Fruit fly (Drosophila melanogaster) whole organism, pupa: ENCODE results near the gene CG11898.

Experiments
- CG12605 ChIP-seq: fragments of 200-800 bp; sonication (Bioruptor generic); IDR thresholded peaks from 2 replicates; pipeline ENCODE4 v1.3.6; 2022; ENCODE audit warnings: missing biosample characterization, missing genetic modification characterization
- CG17806 ChIP-seq: fragments of 200-800 bp; sonication (Bioruptor generic); optimal IDR thresholded peaks from 2 replicates; lab custom pipeline; 2018; ENCODE audit warnings: missing biosample characterization, mild to moderate bottlenecking, missing genetic modification characterization, moderate library complexity
- CG34367 ChIP-seq: fragments of 200-800 bp; sonication (Bioruptor generic); optimal IDR thresholded peaks from 2 replicates; lab custom pipeline; 2018; ENCODE audit warnings: missing biosample characterization, mild to moderate bottlenecking, missing genetic modification characterization
- D1 ChIP-seq: fragments of 200-800 bp; sonication (Bioruptor generic); optimal IDR thresholded peaks from 2 replicates; lab custom pipeline; 2018; ENCODE audit warnings: missing biosample characterization, mild to moderate bottlenecking, missing genetic modification characterization, moderate library complexity
- EcR ChIP-seq: fragments of 200-800 bp; sonication (Bioruptor generic); optimal IDR thresholded peaks from 3 replicates; lab custom pipeline; 2019; ENCODE audit warnings: missing biosample characterization, missing genetic modification characterization, mild to moderate bottlenecking, moderate library complexity, missing genetic modification reagents
- Ets98B ChIP-seq: fragments of 200-800 bp; sonication (Bioruptor generic); IDR thresholded peaks from 2 replicates; pipeline ENCODE4 v1.3.6; 2022; ENCODE audit warnings: missing biosample characterization, missing genetic modification characterization
- fd96Ca ChIP-seq: fragments of 200-800 bp; sonication (Bioruptor generic); IDR thresholded peaks from 3 replicates; pipeline ENCODE4 v1.3.6; 2022; ENCODE audit warnings: missing biosample characterization, missing genetic modification characterization

- TF ChIP-seq CG17806 (tag; lab: Kevin White, UChicago) (peak; percentile 51), CG12605 (GFP tag; lab: Robert Waterston, UW) (no peak), EcR (GFP tag; lab: Kevin White, UChicago) (peak; percentile 37), D1 (no peak), CG34367 (tag; lab: Kevin White, UChicago) (no peak), fd96Ca (GFP tag; lab: Robert Waterston, UW) (0 out of 3 replicates have a peak, but pooled peaks have one; percentile 5), Ets98B (GFP tag; lab: Robert Waterston, UW) (no peak)
Measured at dm6 chr3R:29139767-29140755, 25.4 kb upstream of the CG11898 start.
